Worm (Caenorhabditis elegans): ENCODE measurements around the gene F36H5.10.

DNA sequence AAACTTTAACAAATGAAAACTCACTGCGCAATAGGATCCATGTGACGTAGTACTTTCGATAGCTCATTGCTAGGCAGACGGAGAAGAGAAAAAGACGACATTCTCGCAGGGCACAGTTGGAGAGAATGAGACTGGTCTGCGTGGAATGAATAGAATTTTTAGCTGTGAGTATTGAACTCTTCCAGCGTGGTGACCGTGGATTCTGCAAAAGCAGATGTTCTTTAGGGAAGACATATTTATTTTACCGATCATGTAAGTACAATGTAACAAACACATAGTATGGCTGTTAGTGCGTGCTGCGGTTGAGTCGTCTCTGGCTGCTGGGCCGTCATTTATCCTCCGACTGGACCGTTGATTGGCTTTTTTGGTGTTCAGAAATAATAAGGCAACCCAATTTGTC lies 4.1 kb upstream of the F36H5.10 start, which contains the start of gene F36H5.9:
- TF ChIP-seq ztf-11 (tag; optimal IDR thresholded peaks at IDR 0.05), result no peak
- TF ChIP-seq ceh-82 (tag; optimal IDR thresholded peaks at IDR 0.05), result no peak
- TF ChIP-seq nhr-11 (tag; optimal IDR thresholded peaks at IDR 0.05), result no peak
- TF ChIP-seq unc-39 (tag; optimal IDR thresholded peaks at IDR 0.05), result no peak
- TF ChIP-seq lsy-2 (tag; optimal IDR thresholded peaks at IDR 0.05), result no peak
- TF ChIP-seq nhr-129 (tag; optimal IDR thresholded peaks at IDR 0.05), result no peak
